Fruit fly (Drosophila melanogaster) Kc167 (cell line): ENCODE data around the gene Osi12.

Experiments used
- Sin3A ChIP-seq: fragments of >200 bp; optimal IDR thresholded peaks from 2 replicates; lab custom pipeline; 2018; ENCODE audit warnings: missing external identifiers
- h ChIP-seq: fragments of >200 bp; optimal IDR thresholded peaks from 3 replicates; lab custom pipeline; 2018; ENCODE audit warnings: missing external identifiers
- insv ChIP-seq: fragments of >200 bp; optimal IDR thresholded peaks from 3 replicates; lab custom pipeline; 2018; ENCODE audit warnings: missing external identifiers
- psq ChIP-seq: fragments of >200 bp; optimal IDR thresholded peaks from 2 replicates; lab custom pipeline; 2017; ENCODE audit warnings: missing external identifiers
- ttk ChIP-seq: sonication (Bioruptor generic); optimal IDR thresholded peaks from 2 replicates; lab custom pipeline; 2017; ENCODE audit warnings: missing external identifiers

- TF ChIP-seq psq (lab: Kevin White, UChicago) (no peak), insv (lab: Kevin White, UChicago) (no peak), h (lab: Kevin White, UChicago) (no peak), ttk (lab: Kevin White, UChicago) (no peak), Sin3A (lab: Kevin White, UChicago) (no peak)
Observed at dm6 chr3R:6287433-6287832, 9.1 kb downstream of the Osi12 start, which contains the start of gene CG15594.
